Fruit fly (Drosophila melanogaster) whole organism, prepupa: ENCODE data around the gene Fas1.

ENCODE experiments used
- CG8319 ChIP-seq: fragments of 200-800 bp; sonication (Bioruptor generic); optimal IDR thresholded peaks from 3 replicates; lab custom pipeline; 2016; ENCODE audit warnings: missing biosample characterization, missing genetic modification characterization
- Gug ChIP-seq: fragments of 200-800 bp; sonication (Bioruptor generic); IDR thresholded peaks from 2 replicates; pipeline ENCODE4 v1.3.6; 2022; ENCODE audit warnings: missing biosample characterization, missing genetic modification characterization
- Hr39 ChIP-seq: fragments of 200-800 bp; sonication (Bioruptor generic); optimal IDR thresholded peaks from 2 replicates; lab custom pipeline; 2016; ENCODE audit warnings: missing biosample characterization, missing genetic modification characterization
- Lpt ChIP-seq: fragments of 200-800 bp; sonication (Bioruptor generic); optimal IDR thresholded peaks from 3 replicates; lab custom pipeline; 2016; ENCODE audit warnings: missing biosample characterization, missing genetic modification characterization
- Met ChIP-seq: fragments of 200-800 bp; sonication (Bioruptor generic); optimal IDR thresholded peaks from 3 replicates; lab custom pipeline; 2016; ENCODE audit warnings: missing biosample characterization, missing genetic modification characterization
- Sox102F ChIP-seq: fragments of 200-800 bp; sonication (Bioruptor generic); optimal IDR thresholded peaks from 2 replicates; lab custom pipeline; 2016; ENCODE audit warnings: missing biosample characterization, mild to moderate bottlenecking, missing genetic modification characterization
- salr ChIP-seq, 2 experiments: fragments of 200-800 bp; sonication (Bioruptor generic); optimal IDR thresholded peaks; 3 replicates each; lab custom pipeline; 2016 to 2018; ENCODE audit warnings: missing biosample characterization in 2 of 2, missing genetic modification characterization in 2 of 2, mild to moderate bottlenecking in 1 of 2
- topi ChIP-seq: fragments of 200-800 bp; sonication (Bioruptor generic); optimal IDR thresholded peaks from 3 replicates; lab custom pipeline; 2016; ENCODE audit warnings: missing biosample characterization, missing genetic modification characterization

- TF ChIP-seq salr (GFP tag; optimal IDR thresholded peaks at IDR 0.05; lab: Kevin White, UChicago) (no peak), Lpt (GFP tag; lab: Kevin White, UChicago) (no peak), Met (GFP tag; lab: Kevin White, UChicago) (no peak), Sox102F (GFP tag; lab: Kevin White, UChicago) (no peak), topi (GFP tag; lab: Kevin White, UChicago) (no peak), CG8319 (no peak), Gug (no peak), Hr39 (GFP tag; lab: Kevin White, UChicago) (no peak)
These were observed 24.2 kb downstream of the Fas1 start for dm6 chr3R:16649282-16649681.
